Fruit fly (Drosophila melanogaster) S2 (cell line): Measurements from ENCODE around the gene mah.

ENCODE experiments used
- CG8478 ChIP-seq: fragments of >200 bp; optimal IDR thresholded peaks from 2 replicates; lab custom pipeline; 2018
- CTCF ChIP-seq, 2 experiments: fragments of >200 bp; optimal IDR thresholded peaks; 2 replicates each; lab custom pipeline; 2018

The mah gene

DNA sequence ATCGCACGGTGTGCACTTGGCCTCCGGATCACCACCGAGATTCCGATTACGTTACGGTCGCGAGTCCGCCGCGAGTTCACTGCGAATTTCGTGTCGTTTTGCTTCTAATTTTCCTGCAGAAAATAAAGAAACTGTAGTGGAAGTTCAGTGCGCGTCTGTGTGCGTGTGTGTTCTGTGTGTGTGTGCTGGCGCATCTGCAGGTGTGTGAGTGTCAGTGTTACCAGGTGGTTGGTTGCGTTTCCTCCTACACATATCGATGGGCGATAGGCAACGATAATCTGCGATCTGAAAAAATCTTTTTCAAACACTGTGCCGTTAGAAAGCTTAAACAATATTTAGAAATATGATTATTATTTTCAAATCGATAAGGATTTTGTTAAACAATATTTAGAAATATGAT, 9.4 kb upstream of the mah start, which contains the start of gene Osbp:
Gene Osbp, minus strand, starts transcription at position 174 of the 400 bp plus-strand sequence.
- TF ChIP-seq CTCF (optimal IDR thresholded peaks at IDR 0.05; lab: Kevin White, UChicago) (no peak), CG8478 (lab: Kevin White, UChicago) (no peak)

DNA sequence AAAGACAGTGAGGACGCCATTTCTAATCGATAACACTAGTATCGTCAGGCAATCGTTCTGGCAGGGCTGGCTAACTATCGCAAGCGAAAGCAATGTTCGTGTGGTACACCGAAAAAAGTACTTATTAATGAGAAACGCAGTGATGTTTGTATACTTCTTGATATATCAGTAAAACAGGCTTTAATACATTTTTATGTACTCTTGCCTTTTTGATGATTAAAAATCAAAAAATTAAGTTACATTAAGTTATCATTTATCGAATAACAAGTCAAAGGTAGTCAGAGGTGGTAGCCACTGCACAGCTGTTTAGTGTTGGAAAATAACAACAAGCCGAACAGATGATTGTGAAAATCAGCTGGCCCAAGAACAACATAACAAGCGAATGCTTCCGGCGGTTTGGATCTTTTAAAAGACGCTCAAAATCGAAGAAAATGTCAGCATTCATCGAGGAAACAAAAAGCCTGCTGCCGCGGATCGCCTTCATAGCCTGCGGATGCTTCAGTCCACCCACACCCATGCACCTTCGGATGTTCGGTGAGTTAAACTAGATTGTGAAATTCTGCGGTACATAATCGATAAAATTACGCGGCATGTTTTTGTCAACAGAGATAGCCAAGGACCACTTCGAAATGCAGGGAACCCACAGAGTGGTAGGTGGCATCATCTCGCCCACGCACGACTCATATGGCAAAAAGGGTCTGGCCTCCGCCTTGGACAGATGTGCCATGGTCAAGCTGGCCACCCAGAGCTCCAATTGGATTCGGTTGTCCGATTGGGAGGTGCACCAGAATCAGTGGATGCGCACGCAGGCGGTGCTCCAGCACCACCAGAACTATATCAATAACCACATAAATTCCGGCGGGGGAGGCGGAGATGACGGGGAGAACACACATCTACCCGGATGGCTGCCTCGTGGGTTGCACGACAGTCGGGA, 2.2 kb upstream of the mah start, which contains the start of the genes ssh and Nmnat:
Gene ssh, minus strand, starts transcription at position 37 of the 934 bp plus-strand sequence.
Gene Nmnat, plus strand, starts transcription at position 318 of the 934 bp plus-strand sequence.
- no peak for TF ChIP-seq CG8478 (lab: Kevin White, UChicago)
- TF ChIP-seq CTCF (optimal IDR thresholded peaks at IDR 0.05; lab: Kevin White, UChicago): no peak

DNA sequence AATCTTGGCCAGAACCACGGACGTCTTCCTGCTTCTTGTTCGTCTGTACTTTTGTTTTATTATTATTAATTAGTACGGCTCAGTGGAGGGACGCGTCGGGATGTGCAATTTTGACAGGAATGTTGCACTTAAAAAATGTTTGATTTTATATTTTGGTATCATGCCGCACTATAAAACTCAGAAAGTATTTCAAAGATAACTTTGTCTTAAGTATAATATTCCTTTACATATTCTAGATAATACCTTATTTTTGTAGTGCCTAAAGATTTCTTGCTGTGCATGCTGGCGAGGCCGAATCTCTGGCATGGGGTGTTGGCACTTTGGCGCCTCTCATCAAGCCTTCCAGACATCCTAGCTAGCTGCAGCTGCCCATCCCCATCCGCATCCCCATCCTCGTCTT, 5.7 kb downstream of the mah start:
- TF ChIP-seq CTCF (optimal IDR thresholded peaks at IDR 0.05; lab: Kevin White, UChicago): no peak
- TF ChIP-seq CG8478 (lab: Kevin White, UChicago): no peak

DNA sequence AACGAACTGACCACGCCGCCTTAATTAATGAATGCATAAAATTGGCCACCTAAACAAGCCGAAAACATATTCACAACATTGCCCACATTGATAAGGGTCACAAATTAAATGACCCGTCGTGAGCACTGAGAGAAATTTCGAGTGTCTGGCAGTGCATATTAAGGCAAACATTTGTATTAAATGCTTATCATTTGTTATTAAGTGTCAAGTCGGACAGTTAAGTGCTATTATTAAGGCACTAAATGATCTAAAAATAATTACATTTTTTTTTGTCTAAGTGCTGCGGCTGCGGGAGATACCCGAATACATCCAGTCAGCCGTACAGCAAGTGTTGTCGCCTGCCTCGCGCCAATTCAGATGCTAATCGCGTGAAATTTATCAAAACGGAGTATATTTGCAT, 15.0 kb downstream of the mah start:
- TF ChIP-seq CG8478 (lab: Kevin White, UChicago) (no peak), CTCF (optimal IDR thresholded peaks at IDR 0.05; lab: Kevin White, UChicago) (no peak)

DNA sequence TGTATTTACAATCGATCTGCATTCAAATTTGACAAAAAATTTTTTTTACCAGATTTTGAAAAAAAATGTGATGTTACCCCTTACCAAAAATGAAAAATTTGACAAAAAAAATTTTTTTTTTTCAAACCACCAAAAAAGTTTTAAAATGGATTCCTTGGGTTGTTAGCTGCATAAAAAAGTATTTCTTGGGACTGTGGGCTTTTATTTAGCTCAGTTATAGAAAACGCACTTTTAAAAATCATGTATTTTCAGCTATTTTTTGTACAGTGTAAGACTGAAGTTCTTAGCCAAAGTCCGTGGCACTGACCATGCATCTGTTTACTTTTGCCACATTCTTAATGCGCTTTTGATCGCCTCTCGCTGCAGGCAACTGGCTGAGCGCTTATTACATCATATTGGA, 18.0 kb downstream of the mah start:
- no peak for TF ChIP-seq CTCF (optimal IDR thresholded peaks at IDR 0.05; lab: Kevin White, UChicago)
- TF ChIP-seq CG8478 (lab: Kevin White, UChicago): no peak

DNA sequence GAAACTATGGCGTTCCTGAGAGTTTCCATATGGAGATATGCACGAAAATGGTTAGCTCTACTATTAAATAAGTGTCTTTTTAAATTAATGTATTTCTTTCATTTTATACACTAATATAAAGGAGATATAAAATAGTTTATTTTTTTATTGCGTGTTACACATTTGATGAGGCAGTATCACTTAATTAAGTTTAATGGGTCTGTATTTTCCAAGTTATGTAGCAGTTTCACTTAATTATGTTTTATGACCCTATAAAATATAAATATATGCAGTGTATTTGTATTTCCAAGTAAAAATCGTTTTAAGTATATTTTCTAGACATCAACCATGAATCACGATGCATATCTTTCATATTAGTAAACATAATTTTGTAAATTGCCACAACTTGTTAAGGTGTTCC, 19.1 kb downstream of the mah start:
- TF ChIP-seq CTCF (optimal IDR thresholded peaks at IDR 0.05; lab: Kevin White, UChicago) (no peak), CG8478 (lab: Kevin White, UChicago) (no peak)

DNA sequence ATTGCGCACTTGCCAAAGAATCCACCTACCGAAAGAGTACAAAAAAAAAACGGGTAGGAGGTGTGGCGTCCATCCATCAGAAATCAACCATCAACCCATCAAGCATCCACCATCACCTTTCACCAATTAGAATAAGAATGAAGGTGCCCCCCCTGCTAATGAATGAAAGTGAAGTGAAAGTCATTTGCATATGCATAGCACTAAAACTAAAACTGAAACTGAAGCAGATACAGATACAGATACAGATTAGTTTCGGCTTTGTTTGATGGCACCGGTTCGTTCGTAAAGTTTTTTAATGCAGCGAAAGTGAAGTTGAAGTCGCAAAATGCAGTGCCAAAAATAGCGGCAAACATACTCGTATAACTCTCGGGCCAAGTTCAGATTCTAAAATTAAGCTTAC, 20.6 kb downstream of the mah start:
- TF ChIP-seq CTCF (optimal IDR thresholded peaks at IDR 0.05; lab: Kevin White, UChicago): no peak
- TF ChIP-seq CG8478 (lab: Kevin White, UChicago): no peak

DNA sequence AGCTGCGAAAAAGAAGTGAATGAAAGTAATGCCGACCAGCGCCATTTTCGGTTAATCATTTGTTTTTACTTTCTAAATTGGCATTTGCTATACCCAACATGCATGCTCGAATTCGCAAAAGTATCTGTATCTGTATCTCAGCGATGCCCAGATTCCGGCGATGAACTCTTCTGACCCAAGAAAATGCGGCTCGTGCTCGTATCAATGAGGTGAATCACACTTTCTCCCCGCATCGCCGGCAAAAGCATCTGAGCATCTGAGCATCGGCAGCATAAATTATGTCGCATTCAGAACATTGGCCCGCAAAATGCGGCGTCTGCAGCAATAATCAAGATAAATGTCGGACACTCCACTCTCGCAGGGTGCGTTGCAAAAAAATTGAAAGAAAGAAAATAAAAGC, 21.5 kb downstream of the mah start:
- TF ChIP-seq CTCF (optimal IDR thresholded peaks at IDR 0.05; lab: Kevin White, UChicago): no peak
- no peak for TF ChIP-seq CG8478 (lab: Kevin White, UChicago)

DNA sequence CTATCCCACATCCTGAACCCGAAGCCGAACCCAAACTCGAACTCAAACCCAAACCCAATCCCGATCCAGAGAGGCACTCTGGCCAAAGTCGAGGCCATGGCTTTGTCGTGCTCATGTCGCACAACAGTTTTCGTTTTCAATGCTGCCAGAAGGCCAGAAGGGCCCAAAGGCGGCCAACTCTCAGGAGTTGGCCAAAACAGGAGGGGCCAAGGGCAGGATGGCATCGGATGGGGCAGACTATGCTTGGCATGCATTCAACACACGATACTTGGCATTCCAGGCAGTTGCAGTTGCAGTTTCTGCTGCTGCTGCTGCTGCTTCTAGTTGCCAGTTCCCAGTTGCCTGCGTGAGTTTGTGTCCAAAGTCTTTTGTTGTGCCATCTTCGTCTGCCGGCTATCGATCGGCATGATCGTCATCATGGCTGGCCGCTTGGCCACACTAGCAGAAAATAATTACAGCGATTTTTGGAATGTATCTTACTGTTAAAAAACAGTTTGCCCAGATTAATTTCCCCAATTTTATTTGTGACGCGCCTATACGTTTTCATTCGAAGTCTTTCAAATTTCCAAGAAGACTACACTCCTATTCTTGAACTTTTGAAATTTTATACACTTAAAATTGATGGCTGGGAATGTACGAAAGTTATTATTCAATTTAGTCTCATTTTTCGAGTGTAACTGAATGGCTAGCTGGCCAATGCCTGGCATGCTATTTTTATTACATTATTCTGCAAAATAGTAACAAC, 23.1 kb downstream of the mah start:
- TF ChIP-seq CTCF (optimal IDR thresholded peaks at IDR 0.05; lab: Kevin White, UChicago): no peak
- TF ChIP-seq CG8478 (lab: Kevin White, UChicago): no peak

DNA sequence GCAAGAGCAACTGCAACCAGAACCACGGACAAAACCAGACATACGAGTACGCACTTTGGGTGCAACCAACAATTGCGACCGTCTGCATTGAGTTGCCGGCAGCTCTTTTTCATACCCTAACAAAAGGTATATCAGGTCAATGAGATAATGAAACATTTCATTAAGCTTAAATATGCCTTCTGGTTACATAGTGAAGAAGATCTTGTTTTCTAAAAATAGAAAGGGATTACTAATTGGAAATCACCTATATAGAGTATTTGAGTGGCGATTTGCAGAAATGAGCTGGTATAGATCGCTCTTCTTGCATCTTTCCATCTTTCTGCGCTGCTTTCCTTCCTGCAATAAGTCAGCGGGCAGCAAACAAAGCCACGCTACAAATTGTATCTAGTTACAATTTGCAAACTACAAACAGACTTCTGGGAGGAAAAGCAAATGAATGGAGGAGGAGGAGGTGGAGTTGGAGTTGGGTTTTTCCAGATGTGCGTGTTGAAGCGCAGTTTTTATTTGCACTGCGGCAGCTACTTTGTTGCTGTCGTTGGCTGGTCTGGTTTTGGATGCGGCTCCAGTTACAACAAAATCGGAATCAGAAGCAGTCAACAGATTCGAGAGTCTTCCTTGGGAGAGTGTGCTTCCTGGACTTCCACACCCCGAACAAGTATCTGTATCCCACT, 27.5 kb downstream of the mah start:
- no peak for TF ChIP-seq CTCF (optimal IDR thresholded peaks at IDR 0.05; lab: Kevin White, UChicago)
- no peak for TF ChIP-seq CG8478 (lab: Kevin White, UChicago)

DNA sequence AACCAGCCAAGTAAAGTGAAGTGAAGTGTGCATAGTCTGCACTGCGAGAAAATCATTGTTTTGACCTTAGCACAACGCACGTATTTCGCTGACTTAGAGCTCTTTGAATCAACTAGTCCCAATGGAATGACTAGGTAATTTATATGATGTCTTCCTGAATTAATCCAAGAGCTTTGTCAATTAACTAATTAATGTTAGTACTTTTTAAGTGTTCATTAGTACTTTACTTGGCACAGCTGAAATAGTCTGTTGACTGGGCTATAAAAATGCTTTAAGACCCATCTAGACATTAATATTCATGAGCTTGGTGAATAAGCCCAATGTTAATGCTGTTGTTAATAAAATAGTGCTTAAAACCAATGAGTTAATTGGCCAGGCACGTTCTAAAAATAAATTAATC, 28.7 kb downstream of the mah start:
- TF ChIP-seq CTCF (optimal IDR thresholded peaks at IDR 0.05; lab: Kevin White, UChicago): no peak
- TF ChIP-seq CG8478 (lab: Kevin White, UChicago): no peak

DNA sequence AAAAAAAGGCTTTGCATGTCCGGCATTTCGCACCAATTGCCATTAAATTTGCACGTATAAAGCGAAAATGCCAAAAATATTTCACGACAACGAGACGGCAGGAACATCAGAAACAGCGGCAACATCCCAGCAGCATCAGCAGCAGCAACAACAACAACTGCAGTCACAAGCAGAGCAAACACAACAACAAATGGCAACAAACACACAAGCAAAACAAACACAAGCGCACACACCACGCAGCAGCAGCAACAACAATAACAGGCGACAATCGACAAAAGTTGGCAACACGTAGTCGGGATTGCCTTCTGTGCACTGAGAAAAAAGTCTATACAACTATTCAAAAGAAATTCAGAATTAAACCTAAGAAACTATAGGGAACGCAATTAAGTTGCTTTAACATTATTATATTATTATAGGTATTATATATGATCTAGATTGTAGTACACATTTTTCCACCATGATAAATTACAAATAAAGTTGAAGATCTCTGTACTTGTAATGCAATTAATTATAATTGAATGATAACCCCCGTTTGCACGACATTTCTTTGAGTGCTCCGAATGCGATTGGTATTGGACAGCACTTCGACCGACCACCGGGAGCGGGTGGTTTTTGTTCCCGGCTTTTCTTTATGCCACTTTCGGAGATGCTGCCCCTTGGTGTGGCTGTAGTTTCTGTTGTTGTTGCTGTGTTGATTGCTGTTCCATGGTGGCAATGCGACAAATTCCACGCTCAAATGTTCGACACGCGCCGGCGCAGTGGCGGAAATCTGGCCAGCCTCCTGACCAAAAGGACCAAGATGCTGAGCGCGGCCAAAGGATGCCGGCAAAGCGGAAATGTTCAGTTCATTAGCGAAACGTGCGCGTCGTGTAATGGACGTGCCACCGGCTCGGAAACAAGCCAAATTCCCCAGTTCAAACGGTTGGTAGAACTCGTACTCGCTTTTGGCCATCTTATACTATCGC, 36.4 kb downstream of the mah start, which contains the start of gene tnc:
Gene tnc, plus strand, starts transcription at position 848 of the 965 bp plus-strand sequence.
- TF ChIP-seq CG8478 (lab: Kevin White, UChicago) (no peak), CTCF (optimal IDR thresholded peaks at IDR 0.05; lab: Kevin White, UChicago) (no peak)

DNA sequence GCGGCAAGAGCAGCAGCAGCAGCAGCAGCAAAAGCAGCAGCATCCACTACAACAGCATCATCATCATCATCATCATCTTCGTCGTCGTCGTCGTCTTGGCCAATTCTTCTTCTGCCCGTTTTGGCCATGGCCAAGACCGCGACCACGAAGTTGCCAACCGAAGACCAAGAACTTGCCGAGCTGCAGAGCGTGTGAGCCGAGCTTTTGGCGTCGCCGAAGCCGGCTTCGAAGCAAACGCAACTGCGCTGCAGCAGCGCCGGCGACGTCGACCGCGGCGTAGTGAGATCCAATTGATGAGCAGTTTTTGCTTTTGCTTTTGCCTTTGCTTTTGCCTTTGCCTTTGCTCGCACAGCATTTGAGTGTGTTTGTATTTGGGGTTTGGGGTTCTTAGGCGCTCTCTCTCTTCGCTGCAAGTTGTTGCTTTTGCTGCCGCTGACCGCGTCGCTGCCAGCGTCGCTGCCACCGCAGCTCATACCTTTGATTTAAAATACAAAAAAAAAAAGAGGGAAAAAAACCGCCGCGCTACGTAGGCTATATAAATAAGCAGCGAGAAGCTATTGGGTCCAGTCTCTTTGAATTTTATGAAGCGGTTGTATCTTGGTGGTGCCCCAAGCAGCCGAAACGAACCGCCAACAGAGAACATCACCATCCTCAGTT, 37.7 kb downstream of the mah start:
- TF ChIP-seq CG8478 (lab: Kevin White, UChicago) (no peak), CTCF (optimal IDR thresholded peaks at IDR 0.05; lab: Kevin White, UChicago) (no peak)
